Fruit fly (Drosophila melanogaster) whole organism, pupa: ENCODE measurements around the gene eIF5B.

Experiments
- CG10348 ChIP-seq: fragments of 200-800 bp; sonication (Bioruptor generic); IDR thresholded peaks from 2 replicates; pipeline ENCODE4 v1.3.6; 2022; ENCODE audit warnings: missing biosample characterization, missing genetic modification characterization
- CG12605 ChIP-seq: fragments of 200-800 bp; sonication (Bioruptor generic); IDR thresholded peaks from 2 replicates; pipeline ENCODE4 v1.3.6; 2022; ENCODE audit warnings: missing biosample characterization, missing genetic modification characterization
- CG13204 ChIP-seq: fragments of 200-800 bp; sonication (Bioruptor generic); optimal IDR thresholded peaks from 2 replicates; lab custom pipeline; 2018; ENCODE audit warnings: missing biosample characterization, mild to moderate bottlenecking, missing genetic modification characterization, moderate library complexity
- CG14655 ChIP-seq: fragments of 200-800 bp; sonication (Bioruptor generic); optimal IDR thresholded peaks from 3 replicates; lab custom pipeline; 2017; ENCODE audit warnings: mild to moderate bottlenecking, missing biosample characterization, missing genetic modification reagents, missing genetic modification characterization
- CG15710 ChIP-seq: fragments of 200-800 bp; sonication (Bioruptor generic); optimal IDR thresholded peaks from 2 replicates; lab custom pipeline; 2018; ENCODE audit warnings: missing biosample characterization, mild to moderate bottlenecking, missing genetic modification characterization, moderate library complexity
- CG17806 ChIP-seq: fragments of 200-800 bp; sonication (Bioruptor generic); optimal IDR thresholded peaks from 2 replicates; lab custom pipeline; 2018; ENCODE audit warnings: missing biosample characterization, mild to moderate bottlenecking, missing genetic modification characterization, moderate library complexity
- CG32121 ChIP-seq: fragments of 200-800 bp; sonication (Bioruptor generic); IDR thresholded peaks from 2 replicates; pipeline ENCODE4 v1.3.6; 2022; ENCODE audit warnings: missing biosample characterization, missing genetic modification characterization
- CG34367 ChIP-seq: fragments of 200-800 bp; sonication (Bioruptor generic); optimal IDR thresholded peaks from 2 replicates; lab custom pipeline; 2018; ENCODE audit warnings: missing biosample characterization, mild to moderate bottlenecking, missing genetic modification characterization
- CG4496 ChIP-seq: fragments of 200-800 bp; sonication (Bioruptor generic); IDR thresholded peaks from 3 replicates; pipeline ENCODE4 v1.3.6; 2022; ENCODE audit warnings: missing biosample characterization, missing genetic modification characterization
- CG8159 ChIP-seq: fragments of 200-800 bp; sonication (Bioruptor generic); optimal IDR thresholded peaks from 3 replicates; lab custom pipeline; 2018; ENCODE audit warnings: missing biosample characterization, mild to moderate bottlenecking, missing genetic modification characterization, moderate library complexity
- CG8301 ChIP-seq: fragments of 200-800 bp; sonication (Bioruptor generic); optimal IDR thresholded peaks from 2 replicates; lab custom pipeline; 2018; ENCODE audit warnings: missing biosample characterization, mild to moderate bottlenecking, missing genetic modification characterization
- CG9948 ChIP-seq: fragments of 200-800 bp; sonication (Bioruptor generic); optimal IDR thresholded peaks from 2 replicates; lab custom pipeline; 2018; ENCODE audit warnings: missing biosample characterization, mild to moderate bottlenecking, missing genetic modification characterization, moderate library complexity
- D1 ChIP-seq: fragments of 200-800 bp; sonication (Bioruptor generic); optimal IDR thresholded peaks from 2 replicates; lab custom pipeline; 2018; ENCODE audit warnings: missing biosample characterization, mild to moderate bottlenecking, missing genetic modification characterization, moderate library complexity
- EcR ChIP-seq: fragments of 200-800 bp; sonication (Bioruptor generic); optimal IDR thresholded peaks from 3 replicates; lab custom pipeline; 2019; ENCODE audit warnings: missing biosample characterization, missing genetic modification characterization, mild to moderate bottlenecking, moderate library complexity, missing genetic modification reagents
- Ets98B ChIP-seq: fragments of 200-800 bp; sonication (Bioruptor generic); IDR thresholded peaks from 2 replicates; pipeline ENCODE4 v1.3.6; 2022; ENCODE audit warnings: missing biosample characterization, missing genetic modification characterization
- Pif1A ChIP-seq: fragments of 200-800 bp; sonication (Bioruptor generic); optimal IDR thresholded peaks from 3 replicates; lab custom pipeline; 2016; ENCODE audit warnings: missing biosample characterization, missing genetic modification characterization
- Pif1B ChIP-seq: fragments of 200-800 bp; sonication (Bioruptor generic); optimal IDR thresholded peaks from 3 replicates; lab custom pipeline; 2016; ENCODE audit warnings: missing biosample characterization, missing genetic modification characterization
- Snoo ChIP-seq: fragments of 200-800 bp; sonication (Bioruptor generic); optimal IDR thresholded peaks from 3 replicates; lab custom pipeline; 2017; ENCODE audit warnings: missing biosample characterization, mild to moderate bottlenecking, missing genetic modification characterization, inconsistent platforms
- fd96Ca ChIP-seq: fragments of 200-800 bp; sonication (Bioruptor generic); IDR thresholded peaks from 3 replicates; pipeline ENCODE4 v1.3.6; 2022; ENCODE audit warnings: missing biosample characterization, missing genetic modification characterization
- gl ChIP-seq: fragments of 200-800 bp; sonication (Bioruptor generic); optimal IDR thresholded peaks from 2 replicates; lab custom pipeline; 2018; ENCODE audit warnings: missing biosample characterization, mild to moderate bottlenecking, missing genetic modification characterization
- rn ChIP-seq: fragments of 200-800 bp; sonication (Bioruptor generic); IDR thresholded peaks from 2 replicates; pipeline ENCODE4 v1.3.6; 2022; ENCODE audit warnings: missing biosample characterization, missing genetic modification characterization

Gene eIF5B

dm6 chr3L:3417120-3417519, 43.7 kb downstream of the eIF5B start:
- no peak for TF ChIP-seq CG10348 (GFP tag; lab: Robert Waterston, UW)
- no peak for TF ChIP-seq D1 (tag; lab: Kevin White, UChicago)
- TF ChIP-seq Snoo (tag; lab: Kevin White, UChicago) = no peak
- TF ChIP-seq CG17806 (tag; lab: Kevin White, UChicago) = no peak
- peak; percentile 28 for TF ChIP-seq EcR (GFP tag; lab: Kevin White, UChicago)
- TF ChIP-seq CG12605 (GFP tag; lab: Robert Waterston, UW) = no peak; the same call in 1 of the 2 replicates
- TF ChIP-seq CG9948 (tag; lab: Kevin White, UChicago) = no peak
- peak; percentile 42; the same call in 1 of the 2 replicates for TF ChIP-seq CG32121 (GFP tag; lab: Robert Waterston, UW)
- no peak for TF ChIP-seq Pif1B
- no peak; the same call in 2 of the 3 replicates for TF ChIP-seq fd96Ca (GFP tag; lab: Robert Waterston, UW)
- no peak for TF ChIP-seq CG13204 (GFP tag; lab: Kevin White, UChicago)
- peak; percentile 41; the same call in 1 of the 2 replicates for TF ChIP-seq Ets98B (GFP tag; lab: Robert Waterston, UW)
- no peak for TF ChIP-seq rn (GFP tag; lab: Robert Waterston, UW)
- TF ChIP-seq CG4496 (GFP tag; lab: Robert Waterston, UW) = peak; percentile 25; the same call in 1 of the 3 replicates
- TF ChIP-seq CG14655 (GFP tag; lab: Kevin White, UChicago) = peak; percentile 14
- no peak for TF ChIP-seq CG34367
- TF ChIP-seq CG8301 (tag; lab: Kevin White, UChicago) = no peak
- TF ChIP-seq gl (tag; lab: Kevin White, UChicago) = no peak
- TF ChIP-seq CG8159 (tag; lab: Kevin White, UChicago) = no peak
- TF ChIP-seq CG15710 (tag; lab: Kevin White, UChicago) = no peak
- TF ChIP-seq Pif1A = no peak

dm6 chr3L:3415633-3416198, 45.1 kb downstream of the eIF5B start:
- TF ChIP-seq CG13204 (GFP tag; lab: Kevin White, UChicago) = no peak
- TF ChIP-seq CG15710 (tag; lab: Kevin White, UChicago) = no peak
- TF ChIP-seq CG32121 (GFP tag; lab: Robert Waterston, UW) = no peak
- TF ChIP-seq CG14655 (GFP tag; lab: Kevin White, UChicago) = no peak
- no peak for TF ChIP-seq D1 (tag; lab: Kevin White, UChicago)
- no peak for TF ChIP-seq Pif1A
- TF ChIP-seq Pif1B = no peak
- no peak for TF ChIP-seq CG8301 (tag; lab: Kevin White, UChicago)
- TF ChIP-seq Ets98B (GFP tag; lab: Robert Waterston, UW) = no peak
- TF ChIP-seq fd96Ca (GFP tag; lab: Robert Waterston, UW) = no peak
- no peak for TF ChIP-seq gl (tag; lab: Kevin White, UChicago)

- TF ChIP-seq CG9948 (tag; lab: Kevin White, UChicago) (no peak), CG13204 (GFP tag; lab: Kevin White, UChicago) (no peak), CG14655 (GFP tag; lab: Kevin White, UChicago) (no peak), CG17806 (tag; lab: Kevin White, UChicago) (no peak), CG15710 (tag; lab: Kevin White, UChicago) (no peak), CG4496 (GFP tag; lab: Robert Waterston, UW) (no peak), rn (GFP tag; lab: Robert Waterston, UW) (no peak), CG10348 (GFP tag; lab: Robert Waterston, UW) (no peak), CG32121 (GFP tag; lab: Robert Waterston, UW) (no peak), Pif1B (no peak), Pif1A (no peak), EcR (GFP tag; lab: Kevin White, UChicago) (no peak), CG8159 (tag; lab: Kevin White, UChicago) (no peak), gl (tag; lab: Kevin White, UChicago) (no peak)
Measured at dm6 chr3L:3414796-3415568, 45.8 kb downstream of the eIF5B start.

- TF ChIP-seq Ets98B (GFP tag; lab: Robert Waterston, UW) = no peak
- no peak for TF ChIP-seq CG8301 (tag; lab: Kevin White, UChicago)
- no peak for TF ChIP-seq CG14655 (GFP tag; lab: Kevin White, UChicago)
- no peak for TF ChIP-seq CG32121 (GFP tag; lab: Robert Waterston, UW)
- no peak for TF ChIP-seq fd96Ca (GFP tag; lab: Robert Waterston, UW)
- no peak for TF ChIP-seq CG34367
- TF ChIP-seq gl (tag; lab: Kevin White, UChicago) = no peak
- no peak for TF ChIP-seq Snoo (tag; lab: Kevin White, UChicago)
- no peak for TF ChIP-seq Pif1A
- no peak for TF ChIP-seq CG17806 (tag; lab: Kevin White, UChicago)
- no peak for TF ChIP-seq EcR (GFP tag; lab: Kevin White, UChicago)
- no peak for TF ChIP-seq CG4496 (GFP tag; lab: Robert Waterston, UW)
- TF ChIP-seq, all 21 proteins: peak for 0
Measured at dm6 chr3L:3411699-3412098, 49.1 kb downstream of the eIF5B start.

dm6 chr3L:3410978-3411629, 49.7 kb downstream of the eIF5B start:
- TF ChIP-seq Pif1B (no peak), CG17806 (tag; lab: Kevin White, UChicago) (no peak), Ets98B (GFP tag; lab: Robert Waterston, UW) (no peak), rn (GFP tag; lab: Robert Waterston, UW) (no peak), CG10348 (GFP tag; lab: Robert Waterston, UW) (no peak), EcR (GFP tag; lab: Kevin White, UChicago) (no peak), CG32121 (GFP tag; lab: Robert Waterston, UW) (no peak)
